Worm (Caenorhabditis elegans): Measurements from ENCODE around the gene F44F4.10.

- TF ChIP-seq egl-27 (tag; optimal IDR thresholded peaks at IDR 0.05): no peak
- TF ChIP-seq nhr-85 (tag): no peak
- no peak for TF ChIP-seq lir-3 (tag; optimal IDR thresholded peaks at IDR 0.05; ENCODE audit: poor library complexity)
- TF ChIP-seq elt-3 (tag; optimal IDR thresholded peaks at IDR 0.05): no peak
- no peak for TF ChIP-seq jun-1 (tag; optimal IDR thresholded peaks at IDR 0.05)
- TF ChIP-seq ztf-11 (tag; optimal IDR thresholded peaks at IDR 0.05): no peak
- TF ChIP-seq nhr-237 (tag; optimal IDR thresholded peaks at IDR 0.05): no peak
- TF ChIP-seq nhr-28 (tag; optimal IDR thresholded peaks at IDR 0.05): no peak
- TF ChIP-seq vab-15 (tag; optimal IDR thresholded peaks at IDR 0.05): no peak
- TF ChIP-seq snpc-4 (tag; optimal IDR thresholded peaks at IDR 0.05): no peak
- no peak for TF ChIP-seq lin-15B (tag; optimal IDR thresholded peaks at IDR 0.05)
- TF ChIP-seq nhr-76 (tag; optimal IDR thresholded peaks at IDR 0.05): no peak
- TF ChIP-seq dpl-1 (GFP tag; optimal IDR thresholded peaks at IDR 0.05): no peak
- TF ChIP-seq aly-2 (tag; optimal IDR thresholded peaks at IDR 0.05): no peak
Observed at ce11 chrII:10947317-10947716, 30.2 kb upstream of the F44F4.10 start, which contains the start of the genes tceb-3 and gskl-1.

Data from whole organism, L1 larva.